Worm (Caenorhabditis elegans): ENCODE data around the gene F26G1.15.

F26G1.15 gene

DNA sequence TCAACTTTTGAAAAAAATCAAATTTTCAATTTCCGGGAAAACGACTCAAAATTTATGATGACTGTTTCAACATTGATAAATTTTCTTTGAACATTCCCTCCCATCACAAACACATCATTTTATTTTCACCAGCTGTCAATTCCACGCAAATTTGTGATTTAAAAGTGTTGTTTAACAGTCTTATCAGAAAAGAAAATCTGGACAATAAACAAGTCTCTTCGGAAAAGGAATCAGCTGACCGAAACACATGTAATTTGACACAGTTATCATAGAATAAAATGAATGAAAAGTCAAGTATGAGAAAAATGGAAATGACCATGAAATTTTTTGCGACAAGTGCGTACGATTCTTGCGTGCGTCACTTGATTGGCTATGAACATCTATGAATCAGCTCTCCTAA lies 21.0 kb upstream of the F26G1.15 start:
- TF ChIP-seq unc-62 (GFP tag; optimal IDR thresholded peaks at IDR 0.05) (no peak), hlh-17 (GFP tag; optimal IDR thresholded peaks at IDR 0.05; ENCODE audit: borderline replicate concordance) (no peak), zag-1 (tag; optimal IDR thresholded peaks at IDR 0.05) (no peak), ztf-4 (tag; optimal IDR thresholded peaks at IDR 0.05) (no peak), F16B12.6 (tag; optimal IDR thresholded peaks at IDR 0.05) (no peak), swsn-7 (tag; optimal IDR thresholded peaks at IDR 0.05) (no peak), hpl-2 (GFP tag; optimal IDR thresholded peaks at IDR 0.05) (no peak), unc-130 (tag; optimal IDR thresholded peaks at IDR 0.05) (no peak), nhr-90 (tag; optimal IDR thresholded peaks at IDR 0.05; ENCODE audit: poor library complexity) (peak; percentile 4), xbp-1 (tag; optimal IDR thresholded peaks at IDR 0.05) (no peak), nhr-85 (tag) (peak; percentile 75), isw-1 (GFP tag; IDR thresholded peaks at IDR 0.05) (no peak), lin-14 (GFP tag; optimal IDR thresholded peaks at IDR 0.05) (peak; percentile 30), lin-35 (GFP tag; optimal IDR thresholded peaks at IDR 0.05) (peak in 1 of 2 experiments; percentile 42), elt-3 (tag; optimal IDR thresholded peaks at IDR 0.05) (peak in 1 of 6 experiments; percentile 84), nhr-84 (tag; optimal IDR thresholded peaks at IDR 0.05) (no peak), nhr-28 (tag; optimal IDR thresholded peaks at IDR 0.05) (no peak), nhr-20 (tag; optimal IDR thresholded peaks at IDR 0.05) (peak; percentile 39), alr-1 (tag; optimal IDR thresholded peaks at IDR 0.05; ENCODE audit: borderline replicate concordance) (no peak), efl-1 (optimal IDR thresholded peaks at IDR 0.05) (no peak), efl-1 (GFP tag; optimal IDR thresholded peaks at IDR 0.05 in 1 of 2) (peak in 1 of 2 experiments; percentile 73), nhr-19 (GFP tag; conservative IDR thresholded peaks at IDR 0.05) (no peak), sox-4 (tag; optimal IDR thresholded peaks at IDR 0.05) (no peak), blmp-1 (tag; optimal IDR thresholded peaks at IDR 0.05) (peak; percentile 84), sup-37 (GFP tag; optimal IDR thresholded peaks at IDR 0.05) (no peak), unc-98 (GFP tag; IDR thresholded peaks at IDR 0.05) (no peak), efl-3 (GFP tag; optimal IDR thresholded peaks at IDR 0.05) (no peak), mef-2 (tag; optimal IDR thresholded peaks at IDR 0.05) (no peak), aha-1 (tag; optimal IDR thresholded peaks at IDR 0.05) (no peak), Y116A8C.19 (tag; optimal IDR thresholded peaks at IDR 0.05; ENCODE audit: borderline replicate concordance) (no peak), C16A3.4 (tag; optimal IDR thresholded peaks at IDR 0.05) (peak; percentile 30), tlp-1 (tag; optimal IDR thresholded peaks at IDR 0.05) (no peak), egl-13 (tag; optimal IDR thresholded peaks at IDR 0.05) (no peak), snpc-4 (tag; optimal IDR thresholded peaks at IDR 0.05) (no peak), lin-39 (tag; optimal IDR thresholded peaks at IDR 0.05) (no peak), fkh-8 (tag; optimal IDR thresholded peaks at IDR 0.05) (no peak), ceh-63 (GFP tag; optimal IDR thresholded peaks at IDR 0.05) (no peak), elt-2 (tag; optimal IDR thresholded peaks at IDR 0.05) (peak; percentile 91)

DNA sequence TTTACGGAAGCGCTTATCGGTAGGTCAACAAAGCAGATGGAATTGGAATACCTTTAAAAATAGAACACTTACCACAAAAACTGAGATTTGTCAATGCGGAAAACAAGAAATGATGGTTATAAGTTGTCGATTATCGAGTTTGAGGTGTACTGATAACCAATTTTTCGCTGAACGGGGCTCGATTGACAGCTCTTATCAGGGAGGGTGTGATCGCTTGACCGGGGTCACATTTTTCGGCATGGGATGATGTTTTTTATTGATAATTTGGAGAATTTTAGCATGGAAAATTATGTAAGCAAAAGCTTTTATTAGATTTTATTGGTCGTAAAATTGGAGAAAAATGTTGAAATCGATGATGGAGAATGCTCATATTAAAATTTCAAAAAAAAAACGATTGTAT lies 20.2 kb upstream of the F26G1.15 start:
- TF ChIP-seq sptf-1 (tag; optimal IDR thresholded peaks at IDR 0.05): no peak
- no peak for TF ChIP-seq nhr-77 (tag; optimal IDR thresholded peaks at IDR 0.05)
- no peak for TF ChIP-seq unc-30 (tag; optimal IDR thresholded peaks at IDR 0.05)
- no peak for TF ChIP-seq tlp-1 (tag; optimal IDR thresholded peaks at IDR 0.05)
- peak; percentile 99 for TF ChIP-seq elt-2 (tag; optimal IDR thresholded peaks at IDR 0.05)
- peak; percentile 82 for TF ChIP-seq pqm-1 (tag; optimal IDR thresholded peaks at IDR 0.05)
- no peak for TF ChIP-seq ztf-11 (tag; optimal IDR thresholded peaks at IDR 0.05)
- no peak for TF ChIP-seq blmp-1 (tag; optimal IDR thresholded peaks at IDR 0.05)
- TF ChIP-seq lin-35 (GFP tag; optimal IDR thresholded peaks at IDR 0.05): peak in 1 of 2 experiments; percentile 26
- TF ChIP-seq nhr-20 (tag; optimal IDR thresholded peaks at IDR 0.05): no peak
- peak; percentile 43 for TF ChIP-seq lin-14 (GFP tag; optimal IDR thresholded peaks at IDR 0.05)
- no peak for TF ChIP-seq unc-98 (GFP tag; IDR thresholded peaks at IDR 0.05)
- no peak for TF ChIP-seq ces-1 (GFP tag; optimal IDR thresholded peaks at IDR 0.05)
- no peak for TF ChIP-seq pag-3 (tag; optimal IDR thresholded peaks at IDR 0.05; ENCODE audit: borderline replicate concordance, insufficient read depth)
- TF ChIP-seq efl-3 (GFP tag; optimal IDR thresholded peaks at IDR 0.05): no peak
- TF ChIP-seq hlh-17 (GFP tag; optimal IDR thresholded peaks at IDR 0.05; ENCODE audit: borderline replicate concordance): no peak
- TF ChIP-seq nhr-85 (tag): no peak

All from whole organism, L1 larva.